Fruit fly (Drosophila melanogaster): ENCODE measurements around the gene Sr-CIV.
A peak's percentile ranks its signal among the peaks of the same experiment; 100 is the strongest.

The Sr-CIV gene

DNA sequence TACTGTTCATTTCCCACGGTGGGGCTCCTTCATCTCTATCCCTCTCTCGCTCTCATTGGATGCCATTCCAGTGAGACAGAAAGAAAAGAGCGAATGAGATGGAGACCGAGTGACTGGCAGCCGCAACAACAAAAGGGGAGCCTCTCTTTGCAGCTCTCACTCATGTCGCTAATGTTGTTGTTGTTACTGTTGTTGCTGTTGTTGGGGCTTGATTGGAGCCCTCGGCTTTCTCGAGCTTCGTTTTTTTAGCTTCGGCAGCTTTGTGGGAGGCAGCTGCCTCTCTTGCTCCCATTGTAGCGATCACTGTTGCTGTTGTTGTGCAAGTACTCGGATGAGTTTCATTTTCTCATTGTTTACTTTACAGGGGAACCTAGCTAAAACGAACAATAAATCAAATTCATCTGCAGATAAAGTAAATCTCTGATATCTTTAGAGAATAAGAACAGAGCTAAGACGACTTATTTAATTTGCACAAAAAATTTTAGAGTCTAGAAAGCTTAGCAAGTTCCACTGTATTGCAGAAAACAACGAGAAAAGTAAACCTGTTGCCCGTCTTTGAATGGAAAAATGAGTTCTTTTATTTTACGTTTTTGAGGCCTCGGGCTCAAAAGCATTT lies 10.5 kb upstream of the Sr-CIV start (continued):
- TF ChIP-seq exex (tag; optimal IDR thresholded peaks at IDR 0.05) (no peak), CG10366 (GFP tag; IDR thresholded peaks at IDR 0.05) (peak; percentile 57), otp (GFP tag; IDR thresholded peaks at IDR 0.05) (0 out of 3 replicates have a peak, but pooled peaks have one; percentile 43), CG1603 (tag; optimal IDR thresholded peaks at IDR 0.05) (peak; percentile 49), CG10147 (GFP tag; optimal IDR thresholded peaks at IDR 0.05) (no peak), CG14014 (GFP tag; IDR thresholded peaks at IDR 0.05) (no peak; the same call in 1 of the 2 replicates), CG6854 (GFP tag; optimal IDR thresholded peaks at IDR 0.05) (no peak), scrt (GFP tag; optimal IDR thresholded peaks at IDR 0.05) (no peak), ab (GFP tag; optimal IDR thresholded peaks at IDR 0.05) (no peak), CG7372 (GFP tag; IDR thresholded peaks at IDR 0.05) (no peak), nom (GFP tag; optimal IDR thresholded peaks at IDR 0.05) (peak; percentile 38), D (optimal IDR thresholded peaks at IDR 0.05) (no peak), D (GFP tag; optimal IDR thresholded peaks at IDR 0.05) (peak; percentile 29), cato (GFP tag; optimal IDR thresholded peaks at IDR 0.05; ENCODE audit: borderline replicate concordance) (peak; percentile 4), pros (GFP tag; optimal IDR thresholded peaks at IDR 0.05) (no peak), cg (GFP tag; optimal IDR thresholded peaks at IDR 0.05) (no peak), Hr39 (optimal IDR thresholded peaks at IDR 0.05) (no peak), CG8281 (tag; optimal IDR thresholded peaks at IDR 0.05) (no peak), HHEX (GFP tag; optimal IDR thresholded peaks at IDR 0.05) (no peak), CrebB (tag; optimal IDR thresholded peaks at IDR 0.05) (no peak), Gug (GFP tag; IDR thresholded peaks at IDR 0.05) (0 out of 4 replicates have a peak, but pooled peaks have one; percentile 22), sens-2 (GFP tag; IDR thresholded peaks at IDR 0.05) (no peak; the same call in 1 of the 2 replicates), CG10565 (GFP tag; optimal IDR thresholded peaks at IDR 0.05) (no peak), sens (GFP tag) (peak; percentile 91), vfl (GFP tag; optimal IDR thresholded peaks at IDR 0.05) (no peak), NfI (GFP tag; optimal IDR thresholded peaks at IDR 0.05) (peak; percentile 49), CHES-1-like (GFP tag; optimal IDR thresholded peaks at IDR 0.05) (no peak), B-H2 (GFP tag; optimal IDR thresholded peaks at IDR 0.05) (no peak), Dp (GFP tag; optimal IDR thresholded peaks at IDR 0.05) (no peak), chinmo (GFP tag; IDR thresholded peaks at IDR 0.05; ENCODE audit: partially characterized antibody) (0 out of 4 replicates have a peak, but pooled peaks have one; percentile 22), CG11398 (GFP tag; optimal IDR thresholded peaks at IDR 0.05) (no peak), CG9932 (GFP tag; IDR thresholded peaks at IDR 0.05) (peak; percentile 43; the same call in 1 of the 2 replicates), CG11456 (GFP tag; IDR thresholded peaks at IDR 0.05) (peak; percentile 11; the same call in 1 of the 3 replicates), Camta (GFP tag; optimal IDR thresholded peaks at IDR 0.05) (peak; percentile 49), amos (GFP tag; IDR thresholded peaks at IDR 0.05; ENCODE audit: partially characterized antibody) (no peak), CG3995 (GFP tag; optimal IDR thresholded peaks at IDR 0.05) (no peak), kay (GFP tag; optimal IDR thresholded peaks at IDR 0.05) (peak; percentile 0), hbn (GFP tag; IDR thresholded peaks at IDR 0.05; ENCODE audit: partially characterized antibody) (no peak), CG3407 (GFP tag; optimal IDR thresholded peaks at IDR 0.05) (peak; percentile 7), Hmr (GFP tag; optimal IDR thresholded peaks at IDR 0.05) (no peak), CG13775 (GFP tag; optimal IDR thresholded peaks at IDR 0.05) (peak; percentile 22), peb (GFP tag; IDR thresholded peaks at IDR 0.05) (peak; percentile 53; the same call in 1 of the 2 replicates), CG2202 (tag; optimal IDR thresholded peaks at IDR 0.05) (no peak), wdn (GFP tag; IDR thresholded peaks at IDR 0.05) (no peak), CG1024 (GFP tag; IDR thresholded peaks at IDR 0.05) (peak; percentile 59), az2 (GFP tag; optimal IDR thresholded peaks at IDR 0.05) (peak; percentile 60), wek (GFP tag; optimal IDR thresholded peaks at IDR 0.05) (no peak), CG12299 (tag; optimal IDR thresholded peaks at IDR 0.05) (no peak), CG18619 (GFP tag; optimal IDR thresholded peaks at IDR 0.05) (no peak), CG4820 (GFP tag; optimal IDR thresholded peaks at IDR 0.05) (peak; percentile 19)

Measured in whole organism, embryonic.